Fruit fly (Drosophila melanogaster) whole organism, embryonic: Measurements from ENCODE around the gene CG7377.

Experiments used
- CG11398 ChIP-seq: fragments of 200-800 bp; sonication (Bioruptor generic); optimal IDR thresholded peaks from 2 replicates; lab custom pipeline; 2016; ENCODE audit warnings: missing biosample characterization, missing genetic modification characterization
- CG11695 ChIP-seq: fragments of 200-800 bp; sonication (Bioruptor generic); IDR thresholded peaks from 3 replicates; pipeline ENCODE4 v1.3.6; 2022; ENCODE audit warnings: missing biosample characterization, missing genetic modification characterization
- CG17802 ChIP-seq: fragments of 200-800 bp; sonication (Bioruptor generic); optimal IDR thresholded peaks from 2 replicates; lab custom pipeline; 2018; ENCODE audit warnings: missing biosample characterization, mild to moderate bottlenecking, missing genetic modification characterization, moderate library complexity
- Elba2 ChIP-seq: fragments of 200-800 bp; sonication (Bioruptor generic); optimal IDR thresholded peaks from 3 replicates; lab custom pipeline; 2016; ENCODE audit warnings: missing biosample characterization, missing genetic modification characterization
- Poxn ChIP-seq: fragments of 200-800 bp; sonication (Bioruptor generic); IDR thresholded peaks from 2 replicates; pipeline ENCODE4 v1.3.6; 2022; ENCODE audit warnings: missing biosample characterization, missing genetic modification characterization
- Usf ChIP-seq: fragments of 200-800 bp; sonication (Bioruptor generic); optimal IDR thresholded peaks from 2 replicates; lab custom pipeline; 2017; ENCODE audit warnings: missing genotype, missing biosample characterization, missing genetic modification characterization
- bowl ChIP-seq: fragments of 200-800 bp; sonication (Bioruptor generic); IDR thresholded peaks from 2 replicates; pipeline ENCODE4 v1.3.6; 2022; ENCODE audit warnings: missing biosample characterization, missing genetic modification characterization
- onecut ChIP-seq: fragments of 200-800 bp; sonication (Bioruptor generic); IDR thresholded peaks from 2 replicates; pipeline ENCODE4 v1.3.6; 2022; ENCODE audit warnings: missing biosample characterization, missing genetic modification characterization
- sisA ChIP-seq: fragments of 200-800 bp; sonication (Bioruptor generic); IDR thresholded peaks from 2 replicates; pipeline ENCODE4 v1.3.6; 2022; ENCODE audit warnings: missing biosample characterization, missing genetic modification characterization
- slou ChIP-seq: fragments of 200-800 bp; sonication (Bioruptor generic); optimal IDR thresholded peaks from 3 replicates; lab custom pipeline; 2016; ENCODE audit warnings: missing biosample characterization, missing genetic modification characterization
- sob ChIP-seq: fragments of 200-800 bp; sonication (Bioruptor generic); IDR thresholded peaks from 2 replicates; pipeline ENCODE4 v1.3.6; 2022; ENCODE audit warnings: missing biosample characterization, missing genetic modification characterization
- vnd ChIP-seq: fragments of 200-800 bp; sonication (Bioruptor generic); IDR thresholded peaks from 3 replicates; pipeline ENCODE4 v1.3.6; 2022; ENCODE audit warnings: missing biosample characterization, missing genetic modification characterization; ENCODE audit not compliant: partially characterized antibody

dm6 chr3L:11623245-11623883 is 33.9 kb downstream of the CG7377 start:
- TF ChIP-seq slou (GFP tag; lab: Kevin White, UChicago) (no peak), onecut (no peak), CG11695 (GFP tag; lab: Robert Waterston, UW) (no peak), bowl (GFP tag; lab: Robert Waterston, UW) (no peak), Usf (no peak), CG11398 (GFP tag; lab: Kevin White, UChicago) (no peak), CG17802 (tag; lab: Kevin White, UChicago) (no peak), Poxn (GFP tag; lab: Robert Waterston, UW) (no peak), sisA (GFP tag; lab: Robert Waterston, UW) (no peak), sob (no peak), Elba2 (no peak), vnd (GFP tag; lab: Robert Waterston, UW) (no peak)
